Fruit fly (Drosophila melanogaster): ENCODE results near the gene Ncc69.

The Ncc69 gene

dm6 chr3L:12414189-12414964 is 23.1 kb upstream of the Ncc69 start, which contains the start of gene SCaMC (continued):
- TF ChIP-seq eyg (GFP tag; optimal IDR thresholded peaks at IDR 0.05) (no peak), sima (GFP tag; optimal IDR thresholded peaks at IDR 0.05) (no peak), CG6683 (GFP tag; optimal IDR thresholded peaks at IDR 0.05) (no peak), Dip3 (GFP tag; optimal IDR thresholded peaks at IDR 0.05) (no peak), Chrac-16 (GFP tag; optimal IDR thresholded peaks at IDR 0.05) (no peak), Hsf (GFP tag; optimal IDR thresholded peaks at IDR 0.05) (no peak), grn (GFP tag; optimal IDR thresholded peaks at IDR 0.05) (no peak), Rx (GFP tag; IDR thresholded peaks at IDR 0.05) (no peak), CG12659 (GFP tag; optimal IDR thresholded peaks at IDR 0.05) (peak; percentile 82), GATAe (GFP tag; conservative IDR thresholded peaks at IDR 0.05) (no peak), dmrt99B (tag; optimal IDR thresholded peaks at IDR 0.05) (no peak), CG15011 (GFP tag; optimal IDR thresholded peaks at IDR 0.05) (no peak), Atf3 (GFP tag; optimal IDR thresholded peaks at IDR 0.05) (no peak), MESR4 (GFP tag; optimal IDR thresholded peaks at IDR 0.05) (peak; percentile 95), CG3065 (GFP tag; optimal IDR thresholded peaks at IDR 0.05) (no peak), Ets65A (GFP tag) (no peak), CG12299 (tag; optimal IDR thresholded peaks at IDR 0.05) (no peak), z (GFP tag; IDR thresholded peaks at IDR 0.05) (no peak), Taf1 (GFP tag; IDR thresholded peaks at IDR 0.05) (no peak), CkIIα-i1 (GFP tag; IDR thresholded peaks at IDR 0.05) (no peak), ro (GFP tag; IDR thresholded peaks at IDR 0.05) (no peak), CG1603 (tag; optimal IDR thresholded peaks at IDR 0.05) (peak; percentile 68), CG4730 (GFP tag; IDR thresholded peaks at IDR 0.05) (no peak), CG1529 (GFP tag; optimal IDR thresholded peaks at IDR 0.05) (no peak), vnd (GFP tag; IDR thresholded peaks at IDR 0.05; ENCODE audit: partially characterized antibody) (no peak), Bgb (GFP tag; IDR thresholded peaks at IDR 0.05; ENCODE audit: partially characterized antibody) (peak; percentile 43; the same call in 1 of the 2 replicates), Aef1 (GFP tag; IDR thresholded peaks at IDR 0.05) (no peak), kah (GFP tag; optimal IDR thresholded peaks at IDR 0.05) (no peak), CG4617 (GFP tag; optimal IDR thresholded peaks at IDR 0.05; ENCODE audit: borderline replicate concordance) (peak; percentile 94), tna (GFP tag; IDR thresholded peaks at IDR 0.05; ENCODE audit: partially characterized antibody) (no peak), CG1602 (GFP tag; optimal IDR thresholded peaks at IDR 0.05) (no peak), kni (GFP tag; optimal IDR thresholded peaks at IDR 0.05) (no peak), D (optimal IDR thresholded peaks at IDR 0.05) (no peak), D (GFP tag; optimal IDR thresholded peaks at IDR 0.05) (no peak), tio (GFP tag; optimal IDR thresholded peaks at IDR 0.05) (no peak), cad (GFP tag; optimal IDR thresholded peaks at IDR 0.05) (no peak), lab (GFP tag; optimal IDR thresholded peaks at IDR 0.05) (no peak), Dip2 (GFP tag; IDR thresholded peaks at IDR 0.05) (no peak), Dad (GFP tag; optimal IDR thresholded peaks at IDR 0.05) (no peak), Asciz (GFP tag; optimal IDR thresholded peaks at IDR 0.05) (peak; percentile 29), Deaf1 (tag; optimal IDR thresholded peaks at IDR 0.05) (no peak), repo (GFP tag; optimal IDR thresholded peaks at IDR 0.05) (no peak), CG9797 (GFP tag; optimal IDR thresholded peaks at IDR 0.05) (peak; percentile 97), CG9876 (GFP tag; optimal IDR thresholded peaks at IDR 0.05) (no peak), klu (GFP tag; IDR thresholded peaks at IDR 0.05) (no peak), zen (tag; optimal IDR thresholded peaks at IDR 0.05) (peak; percentile 53), CG11723 (GFP tag; optimal IDR thresholded peaks at IDR 0.05) (no peak), CG15514 (GFP tag; optimal IDR thresholded peaks at IDR 0.05) (peak; percentile 79), Meics (GFP tag; optimal IDR thresholded peaks at IDR 0.05) (no peak), CG10959 (GFP tag; IDR thresholded peaks at IDR 0.05) (no peak), ci (GFP tag; IDR thresholded peaks at IDR 0.05) (peak; percentile 71; the same call in 2 of the 3 replicates)

All from whole organism, embryonic.